Fruit fly (Drosophila melanogaster): ENCODE measurements around the gene CG14903.

The CG14903 gene

DNA sequence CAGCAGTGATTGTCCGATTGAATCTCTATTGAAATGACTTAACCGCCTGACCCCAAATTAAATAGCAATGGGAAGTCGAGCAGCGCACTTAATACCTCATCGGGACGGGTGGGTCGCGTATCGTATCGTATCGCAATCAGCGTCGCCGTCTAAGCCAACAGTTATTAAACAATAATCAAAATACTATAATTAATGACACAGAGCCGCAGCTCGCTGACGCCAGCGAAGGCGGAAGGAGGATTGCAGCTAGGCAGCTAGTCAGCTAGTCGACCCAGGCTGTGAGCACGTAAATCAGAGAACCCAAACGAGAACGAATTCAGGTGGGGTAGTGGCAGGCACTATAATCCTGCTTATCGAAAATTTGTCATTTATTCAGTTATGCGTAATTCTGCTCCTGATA lies 35.4 kb upstream of the CG14903 start, which contains the start of gene NPF:
Gene NPF (plus strand): TSS at position 301 of the 400 bp plus-strand sequence.
- TF ChIP-seq CG6163 (GFP tag; IDR thresholded peaks at IDR 0.05) (no peak), dsx (GFP tag; optimal IDR thresholded peaks at IDR 0.05; ENCODE audit: poor library complexity, severe bottlenecking) (no peak), CG16779 (tag; optimal IDR thresholded peaks at IDR 0.05) (no peak), CG4318 (GFP tag; optimal IDR thresholded peaks at IDR 0.05) (no peak), CG3032 (tag; optimal IDR thresholded peaks at IDR 0.05) (no peak), CG34406 (GFP tag; optimal IDR thresholded peaks at IDR 0.05) (no peak), CG8632 (GFP tag; optimal IDR thresholded peaks at IDR 0.05) (no peak), Sox102F (GFP tag; optimal IDR thresholded peaks at IDR 0.05) (no peak), CG11902 (GFP tag; optimal IDR thresholded peaks at IDR 0.05) (no peak), CG3919 (GFP tag; optimal IDR thresholded peaks at IDR 0.05) (no peak), fd59A (GFP tag; optimal IDR thresholded peaks at IDR 0.05) (no peak)

DNA sequence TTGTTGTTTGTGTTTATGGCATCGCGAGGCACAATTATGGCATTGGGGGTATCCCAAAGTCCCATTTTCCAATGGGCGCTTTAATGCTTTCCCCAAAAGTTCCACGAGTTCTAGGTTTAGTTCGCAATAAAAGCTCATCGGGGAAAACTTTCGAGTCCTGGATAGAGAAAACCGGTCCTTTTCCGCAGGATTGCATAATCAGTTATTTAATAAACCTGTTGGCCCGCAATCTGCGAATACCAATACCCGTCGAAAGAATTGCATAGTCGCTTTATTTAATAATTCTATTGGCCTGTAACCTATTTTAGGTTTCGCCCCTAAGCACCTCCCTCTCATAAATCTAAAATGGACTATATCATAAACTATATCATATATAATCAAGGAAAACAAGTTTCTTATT lies 32.4 kb upstream of the CG14903 start:
- TF ChIP-seq CG1621 (tag; optimal IDR thresholded peaks at IDR 0.05): no peak
- no peak for TF ChIP-seq Lpt (GFP tag; optimal IDR thresholded peaks at IDR 0.05)
- TF ChIP-seq CG3919 (GFP tag; optimal IDR thresholded peaks at IDR 0.05): no peak
- no peak for TF ChIP-seq CG6276 (GFP tag; optimal IDR thresholded peaks at IDR 0.05)
- TF ChIP-seq CG16779 (tag; optimal IDR thresholded peaks at IDR 0.05): no peak
- TF ChIP-seq CG31627 (GFP tag; optimal IDR thresholded peaks at IDR 0.05): no peak
- TF ChIP-seq CG34406 (GFP tag; optimal IDR thresholded peaks at IDR 0.05): no peak
- TF ChIP-seq CG7368 (GFP tag; optimal IDR thresholded peaks at IDR 0.05): no peak
- no peak for TF ChIP-seq eg (GFP tag; IDR thresholded peaks at IDR 0.05)
- TF ChIP-seq OdsH (GFP tag; optimal IDR thresholded peaks at IDR 0.05): no peak
- no peak for TF ChIP-seq Eip75B (GFP tag; optimal IDR thresholded peaks at IDR 0.05)
- no peak for TF ChIP-seq Sox14 (GFP tag; optimal IDR thresholded peaks at IDR 0.05)
- no peak for TF ChIP-seq cyc (GFP tag; optimal IDR thresholded peaks at IDR 0.05)
- TF ChIP-seq Ets96B (tag; optimal IDR thresholded peaks at IDR 0.05): no peak
- TF ChIP-seq Gug (GFP tag; IDR thresholded peaks at IDR 0.05): no peak
- no peak for TF ChIP-seq Blimp-1 (GFP tag; optimal IDR thresholded peaks at IDR 0.05)
- TF ChIP-seq CG11294 (GFP tag; IDR thresholded peaks at IDR 0.05): no peak

DNA sequence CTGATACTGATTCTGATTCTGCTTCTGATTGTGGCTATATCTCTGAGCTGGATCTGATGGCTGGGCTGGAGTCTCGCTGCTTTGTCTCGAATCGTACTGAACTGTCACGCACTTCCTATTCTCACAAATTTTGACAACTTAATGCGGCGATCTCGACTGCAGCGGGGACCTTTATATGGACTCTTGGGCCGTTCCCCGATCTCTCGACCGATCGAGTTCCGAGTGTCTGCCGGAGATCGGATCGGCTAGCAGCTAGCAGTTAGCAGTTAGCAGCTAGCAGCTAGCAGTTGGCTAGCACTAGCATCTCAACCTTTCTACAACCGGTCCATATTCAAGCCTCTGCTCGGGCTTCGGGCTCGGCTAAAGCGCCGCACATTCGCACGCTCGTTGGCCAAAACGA lies 31.2 kb upstream of the CG14903 start, which contains the start of gene CG10345:
Gene CG10345 (minus strand): TSS at position 147 of the 400 bp plus-strand sequence.
- TF ChIP-seq achi (GFP tag; optimal IDR thresholded peaks at IDR 0.05) (no peak), topi (GFP tag; optimal IDR thresholded peaks at IDR 0.05) (no peak), Ets96B (tag; optimal IDR thresholded peaks at IDR 0.05) (no peak), Sox14 (GFP tag; optimal IDR thresholded peaks at IDR 0.05) (no peak), CG3919 (GFP tag; optimal IDR thresholded peaks at IDR 0.05) (no peak), fkh (GFP tag; optimal IDR thresholded peaks at IDR 0.05) (no peak), CG3032 (tag; optimal IDR thresholded peaks at IDR 0.05) (no peak), CG9139 (GFP tag; optimal IDR thresholded peaks at IDR 0.05) (no peak), CG11762 (GFP tag; optimal IDR thresholded peaks at IDR 0.05; ENCODE audit: insufficient read depth) (no peak), Hr4 (GFP tag; optimal IDR thresholded peaks at IDR 0.05) (no peak), acj6 (GFP tag; optimal IDR thresholded peaks at IDR 0.05) (no peak)

DNA sequence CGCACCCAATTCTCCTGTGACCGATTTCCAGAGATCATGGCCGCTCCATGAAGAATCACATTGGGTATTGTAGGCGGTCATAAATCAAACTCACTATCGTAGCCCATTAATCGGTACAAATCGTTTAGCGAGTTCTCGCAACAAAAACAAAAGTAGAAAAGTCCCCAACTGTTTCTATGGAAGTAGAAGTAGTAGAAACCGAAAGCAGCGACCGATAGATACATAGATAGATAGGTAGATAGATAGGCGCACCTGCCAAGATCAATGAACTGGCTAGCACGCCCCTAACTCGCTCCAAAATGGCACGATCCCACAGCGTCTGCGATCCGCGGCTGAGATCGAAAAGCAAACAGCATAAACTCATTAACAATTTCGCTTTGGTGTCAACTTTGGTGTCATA lies 27.2 kb upstream of the CG14903 start:
- TF ChIP-seq fd59A (GFP tag; optimal IDR thresholded peaks at IDR 0.05) (no peak), CG7368 (GFP tag; optimal IDR thresholded peaks at IDR 0.05) (no peak), topi (GFP tag; optimal IDR thresholded peaks at IDR 0.05) (no peak), svp (GFP tag) (no peak), CG3032 (tag; optimal IDR thresholded peaks at IDR 0.05) (no peak), salr (GFP tag; optimal IDR thresholded peaks at IDR 0.05) (no peak), CG32006 (GFP tag; optimal IDR thresholded peaks at IDR 0.05) (no peak), Gug (GFP tag; IDR thresholded peaks at IDR 0.05) (no peak), lz (GFP tag; optimal IDR thresholded peaks at IDR 0.05) (no peak), CG3919 (GFP tag; optimal IDR thresholded peaks at IDR 0.05) (no peak), Eip75B (GFP tag; optimal IDR thresholded peaks at IDR 0.05) (no peak), CG6276 (GFP tag; optimal IDR thresholded peaks at IDR 0.05) (no peak), CG16779 (tag; optimal IDR thresholded peaks at IDR 0.05) (no peak), CG11902 (GFP tag; optimal IDR thresholded peaks at IDR 0.05) (no peak), spab (GFP tag; optimal IDR thresholded peaks at IDR 0.05) (no peak), Sox14 (GFP tag; optimal IDR thresholded peaks at IDR 0.05) (no peak), CG11762 (GFP tag; optimal IDR thresholded peaks at IDR 0.05; ENCODE audit: insufficient read depth) (no peak)

All from whole organism, prepupa.